Fruit fly (Drosophila melanogaster): ENCODE data around the gene CG4022.

Gene CG4022

dm6 chr3L:9399013-9399750 lies 11.4 kb downstream of the CG4022 start, which contains the start of gene CG4080 (continued):
- TF ChIP-seq prd (optimal IDR thresholded peaks at IDR 0.05) (no peak), prd (GFP tag; IDR thresholded peaks at IDR 0.05) (no peak), CG10147 (GFP tag; optimal IDR thresholded peaks at IDR 0.05) (peak; percentile 24), dimm (GFP tag; IDR thresholded peaks at IDR 0.05) (no peak), CG7357 (GFP tag; IDR thresholded peaks at IDR 0.05) (no peak), CG3726 (GFP tag; IDR thresholded peaks at IDR 0.05) (no peak), mirr (GFP tag; optimal IDR thresholded peaks at IDR 0.05) (no peak), CHES-1-like (GFP tag; optimal IDR thresholded peaks at IDR 0.05) (no peak), CG12155 (GFP tag; optimal IDR thresholded peaks at IDR 0.05) (peak; percentile 49), BtbVII (GFP tag; optimal IDR thresholded peaks at IDR 0.05) (no peak), Oaz (GFP tag; IDR thresholded peaks at IDR 0.05) (no peak), CG1233 (GFP tag; optimal IDR thresholded peaks at IDR 0.05) (no peak), nau (GFP tag; optimal IDR thresholded peaks at IDR 0.05) (no peak), zfh2 (GFP tag; optimal IDR thresholded peaks at IDR 0.05) (no peak), slbo (GFP tag; IDR thresholded peaks at IDR 0.05) (no peak), Jarid2 (GFP tag; optimal IDR thresholded peaks at IDR 0.05) (peak; percentile 86), crp (GFP tag; optimal IDR thresholded peaks at IDR 0.05) (peak in 1 of 2 experiments; percentile 4), CG6813 (GFP tag; optimal IDR thresholded peaks at IDR 0.05) (no peak), scrt (GFP tag; optimal IDR thresholded peaks at IDR 0.05) (peak; percentile 46), PHDP (tag; optimal IDR thresholded peaks at IDR 0.05) (peak; percentile 43), NC2β (GFP tag; optimal IDR thresholded peaks at IDR 0.05) (peak; percentile 5), luna (GFP tag; optimal IDR thresholded peaks at IDR 0.05) (no peak), cwo (GFP tag; optimal IDR thresholded peaks at IDR 0.05) (no peak), GATAe (GFP tag; conservative IDR thresholded peaks at IDR 0.05) (no peak), ems (GFP tag; optimal IDR thresholded peaks at IDR 0.05) (peak; percentile 35), CkIIα-i1 (GFP tag; IDR thresholded peaks at IDR 0.05) (no peak), CG8765 (GFP tag; IDR thresholded peaks at IDR 0.05) (no peak), Rfx (GFP tag; IDR thresholded peaks at IDR 0.05) (no peak), sna (GFP tag; IDR thresholded peaks at IDR 0.05; ENCODE audit: partially characterized antibody) (peak; percentile 78), chinmo (GFP tag; IDR thresholded peaks at IDR 0.05; ENCODE audit: partially characterized antibody) (peak; percentile 57; the same call in 1 of the 4 replicates), crc (GFP tag; optimal IDR thresholded peaks at IDR 0.05) (no peak), Max (GFP tag; optimal IDR thresholded peaks at IDR 0.05) (peak; percentile 38), Trl (optimal IDR thresholded peaks at IDR 0.05) (no peak), Trl (GFP tag; optimal IDR thresholded peaks at IDR 0.05) (no peak), usp (GFP tag; optimal IDR thresholded peaks at IDR 0.05) (no peak), CG12391 (tag; optimal IDR thresholded peaks at IDR 0.05) (peak; percentile 84), CG7372 (GFP tag; IDR thresholded peaks at IDR 0.05) (no peak), HLH4C (GFP tag; IDR thresholded peaks at IDR 0.05; ENCODE audit: partially characterized antibody) (peak; percentile 73), CG31365 (tag; optimal IDR thresholded peaks at IDR 0.05) (no peak), CG4820 (GFP tag; optimal IDR thresholded peaks at IDR 0.05) (no peak), lov (optimal IDR thresholded peaks at IDR 0.05) (no peak), lov (GFP tag; IDR thresholded peaks at IDR 0.05) (no peak), CG16863 (GFP tag; optimal IDR thresholded peaks at IDR 0.05) (no peak), CG13775 (GFP tag; optimal IDR thresholded peaks at IDR 0.05) (peak; percentile 6), CG7271 (tag; optimal IDR thresholded peaks at IDR 0.05) (no peak), ab (GFP tag; optimal IDR thresholded peaks at IDR 0.05) (no peak), CG33213 (GFP tag; optimal IDR thresholded peaks at IDR 0.05) (peak; percentile 25), CoRest (tag; optimal IDR thresholded peaks at IDR 0.05) (peak; percentile 55), inv (GFP tag; IDR thresholded peaks at IDR 0.05; ENCODE audit: partially characterized antibody) (peak; percentile 73), Neu2 (GFP tag; optimal IDR thresholded peaks at IDR 0.05; ENCODE audit: borderline replicate concordance) (no peak), klu (GFP tag; IDR thresholded peaks at IDR 0.05) (no peak)

All from whole organism, embryonic.